Worm (Caenorhabditis elegans) whole organism, L4/young adult: ENCODE measurements around the gene ZK856.11.

Experiments
- W03F9.2 ChIP-seq: fragments of 150-350 bp; optimal IDR thresholded peaks from 2 replicates; lab custom pipeline; 2014; ENCODE audit warnings: missing biosample characterization, missing genetic modification characterization
- dao-5 ChIP-seq: sonication (generic microtip); optimal IDR thresholded peaks from 2 replicates; lab custom pipeline; 2016; ENCODE audit warnings: missing genotype, missing genetic modification characterization, moderate library complexity, missing compliant biosample characterization
- him-1 ChIP-seq: sonication (generic microtip); optimal IDR thresholded peaks from 2 replicates; lab custom pipeline; 2016; ENCODE audit warnings: missing genotype, missing genetic modification reagents, missing genetic modification characterization, missing compliant biosample characterization

DNA sequence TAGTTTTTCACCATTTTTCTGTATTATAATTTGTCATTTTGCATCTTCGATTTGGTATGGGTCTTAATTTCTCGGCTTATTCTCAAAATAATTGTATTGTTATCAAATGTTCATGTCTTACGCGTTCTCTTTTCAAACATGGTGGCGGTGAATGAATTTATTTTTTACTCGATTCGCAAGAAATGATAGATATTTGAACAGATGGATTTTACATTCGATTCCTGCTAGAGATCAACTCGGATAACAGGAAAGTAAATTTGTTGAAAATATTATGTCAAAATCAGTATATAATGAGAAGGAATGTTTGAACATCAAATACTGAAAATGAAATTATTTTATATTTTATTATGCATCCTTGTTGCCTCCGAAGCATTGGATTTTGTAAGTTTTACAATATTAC lies 21.8 kb downstream of the ZK856.11 start, which contains the start of gene ZK856.4:
- no peak for TF ChIP-seq him-1
- TF ChIP-seq W03F9.2 (tag; lab: Kevin White, UChicago) = no peak
- no peak for TF ChIP-seq dao-5
